Fruit fly (Drosophila melanogaster): ENCODE results near the gene nocte.

nocte gene

DNA sequence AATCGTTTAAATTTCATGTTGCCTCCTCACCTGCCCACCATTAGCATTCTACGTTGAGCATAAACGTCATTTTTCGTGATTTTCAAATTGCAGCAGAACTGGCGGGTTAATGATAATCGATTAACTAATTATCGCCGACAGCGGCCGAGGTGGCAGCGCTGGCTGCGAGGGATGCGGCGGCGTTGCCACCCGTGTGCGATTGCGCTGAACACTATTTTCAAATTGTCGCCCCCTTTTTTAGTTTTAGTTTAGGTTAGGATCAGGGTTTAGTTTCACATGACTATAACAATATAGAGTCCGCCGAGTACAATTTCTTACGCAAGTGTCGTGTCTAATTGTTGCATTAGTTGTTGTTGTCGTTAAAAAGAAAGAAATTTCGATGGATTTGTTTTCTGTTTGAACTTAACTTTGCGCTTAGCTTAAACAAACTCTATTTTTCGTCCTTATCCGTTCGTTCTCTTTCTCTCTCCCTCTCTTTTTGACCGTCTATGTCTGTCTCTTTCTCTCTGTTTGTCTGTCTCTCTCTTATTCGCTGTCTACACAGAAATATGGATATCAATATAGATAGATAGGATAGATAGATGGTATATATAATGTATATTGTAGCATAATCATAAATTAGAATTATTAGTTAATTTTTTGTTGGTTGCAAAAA, 11.3 kb downstream of the nocte start (continued):
- no peak for TF ChIP-seq gcm (GFP tag; optimal IDR thresholded peaks at IDR 0.05)
- TF ChIP-seq CG13287 (GFP tag; IDR thresholded peaks at IDR 0.05; ENCODE audit: partially characterized antibody) = peak; percentile 52
- no peak for TF ChIP-seq grau (tag; optimal IDR thresholded peaks at IDR 0.05)
- TF ChIP-seq CG17186 (GFP tag; optimal IDR thresholded peaks at IDR 0.05) = peak; percentile 61
- TF ChIP-seq sd (tag; optimal IDR thresholded peaks at IDR 0.05) = no peak
- TF ChIP-seq NC2β (GFP tag; optimal IDR thresholded peaks at IDR 0.05) = peak; percentile 36
- peak; percentile 53 for TF ChIP-seq CG3847 (GFP tag; IDR thresholded peaks at IDR 0.05)
- TF ChIP-seq CG13624 (GFP tag; optimal IDR thresholded peaks at IDR 0.05) = peak; percentile 11
- TF ChIP-seq CG12155 (GFP tag; optimal IDR thresholded peaks at IDR 0.05) = no peak
- no peak for TF ChIP-seq H15 (GFP tag; IDR thresholded peaks at IDR 0.05)
- TF ChIP-seq CG31388 (GFP tag; optimal IDR thresholded peaks at IDR 0.05) = no peak
- no peak for TF ChIP-seq Hey (tag; optimal IDR thresholded peaks at IDR 0.05)
- TF ChIP-seq en (GFP tag; optimal IDR thresholded peaks at IDR 0.05) = peak; percentile 52
- TF ChIP-seq CG12236 (GFP tag; optimal IDR thresholded peaks at IDR 0.05) = no peak
- TF ChIP-seq lola (GFP tag; optimal IDR thresholded peaks at IDR 0.05) = no peak
- TF ChIP-seq CG11560 (tag; IDR thresholded peaks at IDR 0.05) = peak; percentile 14; the same call in 1 of the 3 replicates
- TF ChIP-seq shn (GFP tag; optimal IDR thresholded peaks at IDR 0.05) = peak; percentile 20
- TF ChIP-seq Myb (GFP tag; optimal IDR thresholded peaks at IDR 0.05) = peak; percentile 47
- no peak for TF ChIP-seq CG4854 (GFP tag; optimal IDR thresholded peaks at IDR 0.05)
- TF ChIP-seq Kr (GFP tag; optimal IDR thresholded peaks at IDR 0.05) = no peak
- no peak for TF ChIP-seq CG6765 (GFP tag; optimal IDR thresholded peaks at IDR 0.05)
- TF ChIP-seq D19B (GFP tag; optimal IDR thresholded peaks at IDR 0.05) = no peak
- TF ChIP-seq CG8359 (GFP tag; optimal IDR thresholded peaks at IDR 0.05; ENCODE audit: borderline replicate concordance) = no peak
- no peak for TF ChIP-seq sna (GFP tag; IDR thresholded peaks at IDR 0.05; ENCODE audit: partially characterized antibody)
- TF ChIP-seq NC2α (GFP tag; optimal IDR thresholded peaks at IDR 0.05) = no peak
- TF ChIP-seq CG6683 (GFP tag; optimal IDR thresholded peaks at IDR 0.05) = no peak
- no peak for TF ChIP-seq ham (GFP tag; IDR thresholded peaks at IDR 0.05)
- TF ChIP-seq Ada2b (GFP tag; IDR thresholded peaks at IDR 0.05) = no peak
- TF ChIP-seq D (optimal IDR thresholded peaks at IDR 0.05) = no peak
- TF ChIP-seq D (GFP tag; optimal IDR thresholded peaks at IDR 0.05) = no peak
- TF ChIP-seq Bteb2 (GFP tag; optimal IDR thresholded peaks at IDR 0.05) = no peak
- peak; percentile 63; the same call in 2 of the 3 replicates for TF ChIP-seq CG6791 (GFP tag; IDR thresholded peaks at IDR 0.05; ENCODE audit: partially characterized antibody)
- TF ChIP-seq CG8388 (GFP tag; optimal IDR thresholded peaks at IDR 0.05) = no peak
- TF ChIP-seq sqz (GFP tag; optimal IDR thresholded peaks at IDR 0.05) = no peak
- TF ChIP-seq CG1832 (GFP tag; optimal IDR thresholded peaks at IDR 0.05) = peak; percentile 51
- TF ChIP-seq bab2 (GFP tag; optimal IDR thresholded peaks at IDR 0.05) = no peak

DNA sequence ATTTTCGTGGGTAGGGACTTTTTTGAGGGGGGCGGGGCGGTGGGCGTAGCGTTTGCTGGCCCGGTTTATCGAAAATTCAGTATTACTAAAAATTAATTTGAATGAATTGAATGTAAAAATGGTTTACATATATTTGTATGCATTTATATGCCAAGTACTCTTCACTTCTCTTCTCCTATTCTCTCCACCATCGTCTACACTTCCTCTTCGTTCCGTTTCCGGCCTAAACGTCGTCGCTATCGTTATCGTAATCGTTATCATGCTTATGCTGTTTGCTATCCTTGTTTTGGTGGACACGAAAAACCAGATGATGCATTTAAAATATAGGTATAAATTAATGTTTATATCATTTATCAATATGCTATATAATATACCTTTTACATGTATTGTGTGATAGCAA, 12.5 kb downstream of the nocte start:
- TF ChIP-seq CG17359 (tag; optimal IDR thresholded peaks at IDR 0.05) (peak; percentile 17), CG31441 (GFP tag; IDR thresholded peaks at IDR 0.05) (no peak), Ptx1 (GFP tag; IDR thresholded peaks at IDR 0.05) (no peak), Med (GFP tag) (peak; percentile 75), ac (GFP tag; optimal IDR thresholded peaks at IDR 0.05) (peak; percentile 7), org-1 (GFP tag; optimal IDR thresholded peaks at IDR 0.05) (no peak), eve (GFP tag; optimal IDR thresholded peaks at IDR 0.05) (no peak), lov (optimal IDR thresholded peaks at IDR 0.05) (no peak), lov (GFP tag; IDR thresholded peaks at IDR 0.05) (no peak), Rx (GFP tag; IDR thresholded peaks at IDR 0.05) (no peak), CG14441 (GFP tag; IDR thresholded peaks at IDR 0.05) (no peak), vnd (GFP tag; IDR thresholded peaks at IDR 0.05; ENCODE audit: partially characterized antibody) (no peak), CG12659 (GFP tag; optimal IDR thresholded peaks at IDR 0.05) (peak; percentile 3), grau (tag; optimal IDR thresholded peaks at IDR 0.05) (peak; percentile 0), CG12071 (GFP tag; optimal IDR thresholded peaks at IDR 0.05) (peak; percentile 48), CG7987 (GFP tag; optimal IDR thresholded peaks at IDR 0.05) (peak; percentile 67), tin (GFP tag; optimal IDR thresholded peaks at IDR 0.05) (no peak), sug (tag; optimal IDR thresholded peaks at IDR 0.05) (no peak)
